Worm (Caenorhabditis elegans): Measurements from ENCODE around the gene C15H11.1.

- TF ChIP-seq M03D4.4 (tag; optimal IDR thresholded peaks at IDR 0.05) (no peak), nhr-28 (tag; optimal IDR thresholded peaks at IDR 0.05) (no peak), tbx-8 (GFP tag; optimal IDR thresholded peaks at IDR 0.05) (no peak), mab-5 (tag; optimal IDR thresholded peaks at IDR 0.05) (no peak), ceh-83 (GFP tag; optimal IDR thresholded peaks at IDR 0.05) (no peak), ces-1 (GFP tag; optimal IDR thresholded peaks at IDR 0.05) (no peak), nhr-76 (tag; optimal IDR thresholded peaks at IDR 0.05) (no peak), pha-4 (tag; optimal IDR thresholded peaks at IDR 0.05) (no peak), nhr-237 (tag; optimal IDR thresholded peaks at IDR 0.05) (no peak)
Measured at ce11 chrV:14440841-14441240, 47.2 kb downstream of the C15H11.1 start, which contains the start of gene F23B12.4.
